Fruit fly (Drosophila melanogaster): ENCODE results near the gene Exo84.

DNA sequence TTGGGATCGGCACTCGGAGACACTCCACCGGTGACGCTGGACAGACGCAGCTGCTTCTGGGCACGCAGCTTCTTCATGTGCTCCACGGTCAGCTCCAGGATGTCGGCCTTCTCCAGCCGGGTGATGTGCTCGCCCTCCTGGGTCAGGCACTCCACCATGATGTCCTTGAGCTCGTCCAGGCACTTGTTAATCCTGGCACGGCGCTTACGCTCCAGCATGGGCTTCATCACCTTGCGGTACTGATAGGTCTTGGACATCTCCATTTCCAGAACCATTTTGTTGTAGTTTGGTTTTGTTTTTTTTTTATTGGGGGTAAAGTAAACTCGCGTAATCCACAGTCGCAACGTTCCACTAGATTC lies 46.5 kb downstream of the Exo84 start:
- TF ChIP-seq CTCF (optimal IDR thresholded peaks at IDR 0.05) (no peak), CG8478 (optimal IDR thresholded peaks at IDR 0.05) (no peak)
